Fruit fly (Drosophila melanogaster) whole organism, embryonic: ENCODE results near the gene schlank.

Experiments
- Blimp-1 ChIP-seq: fragments of 200-800 bp; sonication (Bioruptor generic); optimal IDR thresholded peaks from 3 replicates; lab custom pipeline; 2018; ENCODE audit warnings: missing biosample characterization, missing genetic modification characterization, mild to moderate bottlenecking, moderate library complexity, missing genetic modification reagents
- CG1233 ChIP-seq: fragments of 200-800 bp; sonication (Bioruptor generic); optimal IDR thresholded peaks from 4 replicates; lab custom pipeline; 2018; ENCODE audit warnings: missing biosample characterization, mild to moderate bottlenecking, missing genetic modification characterization
- CG13775 ChIP-seq: fragments of 200-800 bp; sonication (Bioruptor generic); optimal IDR thresholded peaks from 3 replicates; lab custom pipeline; 2017; ENCODE audit warnings: missing biosample characterization, mild to moderate bottlenecking, missing genetic modification characterization
- CG18619 ChIP-seq: fragments of 200-800 bp; sonication (Bioruptor generic); optimal IDR thresholded peaks from 3 replicates; lab custom pipeline; 2017; ENCODE audit warnings: missing biosample characterization, mild to moderate bottlenecking, missing genetic modification characterization
- CG31388 ChIP-seq: fragments of 200-800 bp; sonication (Bioruptor generic); optimal IDR thresholded peaks from 2 replicates; lab custom pipeline; 2016; ENCODE audit warnings: missing biosample characterization, missing genetic modification characterization
- cas ChIP-seq: fragments of 200-800 bp; sonication (Bioruptor generic); IDR thresholded peaks from 2 replicates; pipeline ENCODE4 v1.3.6; 2022; ENCODE audit warnings: missing biosample characterization, missing genetic modification characterization
- chm ChIP-seq: fragments of 200-800 bp; sonication (Bioruptor generic); IDR thresholded peaks from 2 replicates; pipeline ENCODE4 v1.3.6; 2022; ENCODE audit warnings: missing biosample characterization, missing genetic modification characterization
- so ChIP-seq: fragments of 200-800 bp; sonication (Bioruptor generic); IDR thresholded peaks from 3 replicates; pipeline ENCODE4 v1.3.6; 2022; ENCODE audit warnings: missing biosample characterization, missing genetic modification characterization

dm6 chrX:6303196-6303595, 36.2 kb upstream of the schlank start:
- TF ChIP-seq cas (GFP tag; lab: Robert Waterston, UW) (no peak), CG18619 (GFP tag; lab: Kevin White, UChicago) (no peak), CG1233 (no peak), chm (GFP tag; lab: Robert Waterston, UW) (no peak), CG31388 (no peak), Blimp-1 (no peak), so (no peak), CG13775 (GFP tag; lab: Kevin White, UChicago) (no peak)
